Fruit fly (Drosophila melanogaster): ENCODE data around the gene CG9922.

CG9922 gene

dm6 chr3R:14008854-14009253 lies 27.3 kb downstream of the CG9922 start (continued):
- TF ChIP-seq sr (GFP tag; IDR thresholded peaks at IDR 0.05) (no peak), HLH3B (GFP tag; IDR thresholded peaks at IDR 0.05) (peak; percentile 55; the same call in 1 of the 2 replicates), CoRest (tag; optimal IDR thresholded peaks at IDR 0.05) (peak; percentile 32), CG14710 (tag; optimal IDR thresholded peaks at IDR 0.05) (peak; percentile 54), Elba2 (GFP tag; optimal IDR thresholded peaks at IDR 0.05) (no peak), GATAe (GFP tag; conservative IDR thresholded peaks at IDR 0.05) (no peak), cas (GFP tag; IDR thresholded peaks at IDR 0.05) (no peak), CG43689 (GFP tag; IDR thresholded peaks at IDR 0.05) (no peak), amos (GFP tag; IDR thresholded peaks at IDR 0.05; ENCODE audit: partially characterized antibody) (no peak), ab (GFP tag; optimal IDR thresholded peaks at IDR 0.05) (no peak), so (GFP tag; IDR thresholded peaks at IDR 0.05) (no peak), CG13624 (GFP tag; optimal IDR thresholded peaks at IDR 0.05) (no peak), Dip2 (GFP tag; IDR thresholded peaks at IDR 0.05) (no peak), da (GFP tag; optimal IDR thresholded peaks at IDR 0.05) (no peak), ap (GFP tag; IDR thresholded peaks at IDR 0.05) (peak; percentile 33; the same call in 1 of the 2 replicates), lab (GFP tag; optimal IDR thresholded peaks at IDR 0.05) (peak; percentile 39), h (optimal IDR thresholded peaks at IDR 0.05) (no peak), wdn (GFP tag; IDR thresholded peaks at IDR 0.05) (no peak), wek (GFP tag; optimal IDR thresholded peaks at IDR 0.05) (no peak), ase (GFP tag; IDR thresholded peaks at IDR 0.05) (0 out of 3 replicates have a peak, but pooled peaks have one; percentile 45), Ravus (GFP tag; IDR thresholded peaks at IDR 0.05) (no peak), CG9215 (GFP tag; IDR thresholded peaks at IDR 0.05) (no peak), Aef1 (GFP tag; IDR thresholded peaks at IDR 0.05) (no peak), pfk (GFP tag; optimal IDR thresholded peaks at IDR 0.05) (no peak), CG12942 (GFP tag; optimal IDR thresholded peaks at IDR 0.05) (no peak), dati (GFP tag; IDR thresholded peaks at IDR 0.05) (no peak), Eip74EF (GFP tag; optimal IDR thresholded peaks at IDR 0.05) (no peak), CG12769 (tag; optimal IDR thresholded peaks at IDR 0.05) (no peak), Hr51 (GFP tag; optimal IDR thresholded peaks at IDR 0.05) (peak in 1 of 2 experiments; percentile 42), trem (tag; optimal IDR thresholded peaks at IDR 0.05) (peak; percentile 37), CG4707 (GFP tag; optimal IDR thresholded peaks at IDR 0.05) (no peak), fru (optimal IDR thresholded peaks at IDR 0.05) (no peak), CG9817 (tag; optimal IDR thresholded peaks at IDR 0.05) (no peak), CG30403 (GFP tag; optimal IDR thresholded peaks at IDR 0.05) (peak; percentile 25), sna (GFP tag; IDR thresholded peaks at IDR 0.05; ENCODE audit: partially characterized antibody) (no peak), exex (tag; optimal IDR thresholded peaks at IDR 0.05) (no peak), MTF-1 (GFP tag; optimal IDR thresholded peaks at IDR 0.05; ENCODE audit: borderline replicate concordance) (no peak), Gsc (GFP tag; IDR thresholded peaks at IDR 0.05) (no peak), Atf3 (GFP tag; optimal IDR thresholded peaks at IDR 0.05) (no peak), CG4404 (GFP tag; IDR thresholded peaks at IDR 0.05) (0 out of 2 replicates have a peak, but pooled peaks have one; percentile 14), CG16815 (GFP tag; optimal IDR thresholded peaks at IDR 0.05) (no peak), CG1529 (GFP tag; optimal IDR thresholded peaks at IDR 0.05) (peak; percentile 62), CG31388 (GFP tag; optimal IDR thresholded peaks at IDR 0.05) (no peak), shn (GFP tag; optimal IDR thresholded peaks at IDR 0.05) (no peak), CG11696 (GFP tag; IDR thresholded peaks at IDR 0.05) (no peak), dmrt11E (tag; optimal IDR thresholded peaks at IDR 0.05) (peak; percentile 41), pzg (GFP tag; optimal IDR thresholded peaks at IDR 0.05) (no peak), klu (GFP tag; IDR thresholded peaks at IDR 0.05) (no peak), Oli (tag; optimal IDR thresholded peaks at IDR 0.05) (peak; percentile 19), Poxn (GFP tag; IDR thresholded peaks at IDR 0.05) (no peak), CG6654 (GFP tag; optimal IDR thresholded peaks at IDR 0.05) (peak; percentile 18), CG14050 (GFP tag; IDR thresholded peaks at IDR 0.05) (no peak)
